Fruit fly (Drosophila melanogaster): ENCODE data around the gene CG3868.

Gene CG3868

DNA sequence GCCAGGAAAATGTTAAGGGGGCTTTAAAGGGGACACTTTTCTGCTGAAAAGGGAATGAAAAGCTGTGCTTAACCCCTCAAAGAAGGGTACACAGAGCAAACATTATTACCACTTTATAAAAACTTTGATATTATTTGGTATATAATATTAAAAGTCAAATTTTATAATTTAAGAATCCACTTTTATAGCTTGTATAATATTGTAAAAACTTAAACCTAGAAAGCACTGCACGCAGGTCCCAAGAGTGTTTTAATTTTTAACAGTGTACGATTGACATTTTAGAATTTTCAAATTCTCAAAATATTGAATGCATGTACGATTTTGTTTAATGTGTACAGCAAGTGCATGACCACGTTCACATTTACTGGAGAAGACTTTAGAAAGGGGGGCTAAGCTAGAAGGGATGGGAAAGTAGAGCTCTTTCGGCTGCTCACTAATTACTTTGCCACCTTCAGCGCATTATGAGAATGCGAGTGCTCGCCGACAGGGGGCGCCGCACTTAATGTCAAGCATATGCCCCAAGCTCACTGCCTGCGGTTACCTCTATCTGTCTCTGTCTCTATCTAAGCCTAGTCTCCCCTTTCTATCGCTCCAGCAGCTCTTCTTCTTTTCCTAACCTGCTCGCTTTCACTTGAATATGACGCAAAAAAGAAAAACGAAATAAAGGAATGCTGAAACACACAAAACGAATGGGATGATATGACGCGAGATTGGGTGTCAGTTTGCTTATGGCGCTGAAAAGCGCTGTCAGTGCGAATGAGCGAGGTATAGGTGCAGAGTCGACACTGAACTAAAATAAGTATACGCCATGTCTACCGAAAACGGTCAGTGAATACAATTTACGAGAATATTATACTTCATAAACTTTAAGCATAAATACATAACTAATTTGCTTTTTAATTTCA is 42.5 kb downstream of the CG3868 start:
- TF ChIP-seq CTCF (optimal IDR thresholded peaks at IDR 0.05) (peak; percentile 72 to 78), CG8478 (optimal IDR thresholded peaks at IDR 0.05) (no peak)

dm6 chr3L:14358899-14359298 is 43.6 kb downstream of the CG3868 start:
- TF ChIP-seq CG8478 (optimal IDR thresholded peaks at IDR 0.05) (no peak), CTCF (optimal IDR thresholded peaks at IDR 0.05) (no peak)

dm6 chr3L:14356507-14357291 is 45.8 kb downstream of the CG3868 start:
- TF ChIP-seq CTCF (optimal IDR thresholded peaks at IDR 0.05) (peak; percentile 69 to 75), CG8478 (optimal IDR thresholded peaks at IDR 0.05) (no peak)

dm6 chr3L:14354285-14355092 is 48.0 kb downstream of the CG3868 start:
- TF ChIP-seq CTCF (optimal IDR thresholded peaks at IDR 0.05) = no peak
- TF ChIP-seq CG8478 (optimal IDR thresholded peaks at IDR 0.05) = no peak

DNA sequence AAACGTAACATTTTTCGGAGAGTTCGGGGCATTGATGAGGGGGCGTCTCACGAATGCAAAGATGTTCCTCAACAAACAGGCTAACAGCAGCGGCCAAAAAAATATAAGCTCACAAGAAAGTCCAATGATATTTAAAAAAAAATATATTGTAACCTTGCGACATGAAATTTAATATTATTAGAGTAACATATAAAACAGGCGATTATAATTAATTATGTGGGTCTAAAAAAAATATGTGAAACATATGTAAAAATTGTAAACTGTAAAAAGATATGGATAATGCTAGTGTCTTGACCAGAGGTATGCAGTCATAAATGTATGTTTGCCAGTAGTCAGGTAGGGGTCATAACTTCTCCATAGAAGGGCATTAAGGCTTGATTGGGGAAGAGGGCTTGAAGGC is 49.4 kb downstream of the CG3868 start:
- TF ChIP-seq CG8478 (optimal IDR thresholded peaks at IDR 0.05) (no peak), CTCF (optimal IDR thresholded peaks at IDR 0.05) (no peak)

DNA sequence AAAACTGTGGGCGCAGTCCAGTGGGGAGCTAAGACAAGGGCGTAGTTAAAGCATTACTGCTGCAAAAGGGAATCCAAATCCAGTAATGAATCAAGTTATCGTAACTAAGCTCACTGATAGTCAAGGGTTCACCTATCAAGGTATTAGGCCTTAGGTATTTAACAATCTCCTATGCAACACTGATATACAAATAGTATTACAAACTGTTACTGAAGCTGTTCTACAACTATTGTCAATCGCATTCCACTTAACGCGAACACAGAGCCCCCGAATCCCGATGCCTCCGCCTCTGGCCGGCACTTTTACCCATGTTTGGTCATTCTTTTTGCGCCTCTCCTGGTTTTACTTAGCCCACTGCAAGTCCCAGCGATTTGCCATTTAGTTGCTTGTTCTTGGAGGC is 51.7 kb downstream of the CG3868 start:
- TF ChIP-seq CG8478 (optimal IDR thresholded peaks at IDR 0.05) = no peak
- TF ChIP-seq CTCF (optimal IDR thresholded peaks at IDR 0.05) = no peak
